Worm (Caenorhabditis elegans): ENCODE results near the gene Y54G2A.40.

DNA sequence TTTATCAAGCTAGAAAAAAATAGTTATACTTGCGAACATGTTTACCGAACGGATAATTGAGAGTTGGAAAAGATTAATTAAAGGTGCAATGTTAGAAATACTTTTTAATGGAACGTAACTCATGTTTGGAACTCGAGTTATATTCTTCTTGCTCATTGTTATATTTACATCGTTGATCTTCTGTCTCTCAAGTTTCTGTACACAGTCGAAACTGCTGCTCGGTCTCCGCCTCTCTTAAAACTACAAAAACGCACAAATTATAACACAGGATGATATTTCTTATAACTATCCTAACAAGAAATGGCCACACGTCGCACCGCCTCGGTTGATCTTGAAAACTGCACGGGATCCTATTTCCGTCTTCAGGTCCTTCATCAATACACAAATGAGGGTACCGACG is 11.8 kb upstream of the Y54G2A.40 start, which contains the start of gene pudl-2:
- no peak for TF ChIP-seq snpc-4 (tag; optimal IDR thresholded peaks at IDR 0.05)
- TF ChIP-seq fos-1 (tag; optimal IDR thresholded peaks at IDR 0.05): no peak
- TF ChIP-seq pqm-1 (tag; optimal IDR thresholded peaks at IDR 0.05): no peak
- no peak for TF ChIP-seq mep-1 (tag; optimal IDR thresholded peaks at IDR 0.05)
- TF ChIP-seq elt-3 (tag; optimal IDR thresholded peaks at IDR 0.05): no peak
- TF ChIP-seq lir-3 (tag; optimal IDR thresholded peaks at IDR 0.05; ENCODE audit: poor library complexity): no peak
- TF ChIP-seq zag-1 (tag; optimal IDR thresholded peaks at IDR 0.05): no peak
- TF ChIP-seq ceh-82 (tag; optimal IDR thresholded peaks at IDR 0.05): no peak
- TF ChIP-seq grh-1 (GFP tag; IDR thresholded peaks at IDR 0.05): no peak
